Fruit fly (Drosophila melanogaster) whole organism, wandering third instar larva: ENCODE results near the gene foi.

Experiments used
- CG32264 ChIP-seq: fragments of 200-800 bp; sonication (Bioruptor generic); optimal IDR thresholded peaks from 2 replicates; lab custom pipeline; 2016; ENCODE audit warnings: missing biosample characterization, missing genetic modification characterization
- CG9705 ChIP-seq: fragments of 200-800 bp; sonication (Bioruptor generic); optimal IDR thresholded peaks from 2 replicates; lab custom pipeline; 2018; ENCODE audit warnings: missing biosample characterization, mild to moderate bottlenecking, missing genetic modification characterization
- Dif ChIP-seq: fragments of 200-275, 200-300 bp; sonication (Bioruptor generic); optimal IDR thresholded peaks from 2 replicates; lab custom pipeline; 2018; ENCODE audit warnings: missing biosample characterization, missing genetic modification characterization; ENCODE audit not compliant: partially characterized antibody
- GATAd ChIP-seq: sonication (Bioruptor generic); optimal IDR thresholded peaks from 2 replicates; lab custom pipeline; 2016; ENCODE audit warnings: missing biosample characterization, missing genetic modification characterization
- HLH106 ChIP-seq: fragments of 200-800 bp; optimal IDR thresholded peaks from 3 replicates; lab custom pipeline; 2019; ENCODE audit warnings: missing biosample characterization, mild to moderate bottlenecking, missing genetic modification characterization, moderate library complexity
- Hnf4 ChIP-seq: fragments of 200-800 bp; sonication (Bioruptor generic); optimal IDR thresholded peaks from 2 replicates; lab custom pipeline; 2016; ENCODE audit warnings: missing biosample characterization, mild to moderate bottlenecking, missing genetic modification characterization
- Hr78 ChIP-seq: fragments of >200 bp; optimal IDR thresholded peaks from 2 replicates; lab custom pipeline; 2017; ENCODE audit warnings: missing biosample characterization, missing genetic modification characterization
- Hr83 ChIP-seq: fragments of 200-300 bp; sonication (Bioruptor generic); optimal IDR thresholded peaks from 2 replicates; lab custom pipeline; 2016; ENCODE audit warnings: missing biosample characterization, mild to moderate bottlenecking, missing genetic modification characterization, moderate library complexity; ENCODE audit not compliant: poor library complexity, severe bottlenecking
- Mio ChIP-seq: sonication (Bioruptor generic); optimal IDR thresholded peaks from 2 replicates; lab custom pipeline; 2016; ENCODE audit warnings: missing biosample characterization, missing genetic modification characterization
- Myc ChIP-seq: fragments of >200 bp; optimal IDR thresholded peaks from 2 replicates; lab custom pipeline; 2017
- N ChIP-seq: fragments of >200 bp; optimal IDR thresholded peaks from 2 replicates; lab custom pipeline; 2018; ENCODE audit warnings: missing biosample characterization, missing external identifiers, missing genetic modification characterization
- OdsH ChIP-seq: fragments of 200-800 bp; sonication (Bioruptor generic); optimal IDR thresholded peaks from 2 replicates; lab custom pipeline; 2016; ENCODE audit warnings: missing biosample characterization, mild to moderate bottlenecking, missing genetic modification characterization
- Rel ChIP-seq, 2 experiments: fragments of 200-800 bp; sonication (Bioruptor generic) in 1 of 2; optimal IDR thresholded peaks; 2 replicates in 1 of 2; 3 replicates in 1 of 2; lab custom pipeline; 2016 to 2019; ENCODE audit warnings: mild to moderate bottlenecking in 2 of 2, missing biosample characterization in 2 of 2, missing genetic modification characterization in 2 of 2, moderate library complexity in 1 of 2
- Sp1 ChIP-seq: fragments of 200-800 bp; sonication (Bioruptor generic); optimal IDR thresholded peaks from 3 replicates; lab custom pipeline; 2019; ENCODE audit warnings: missing biosample characterization, mild to moderate bottlenecking, missing genetic modification characterization, moderate library complexity
- Vsx2 ChIP-seq: fragments of 200-300, 225-300 bp; sonication (Bioruptor generic); optimal IDR thresholded peaks from 2 replicates; lab custom pipeline; 2018; ENCODE audit warnings: missing biosample characterization, missing genetic modification characterization; ENCODE audit not compliant: partially characterized antibody
- br ChIP-seq: fragments of 200-800 bp; sonication (Bioruptor generic); optimal IDR thresholded peaks from 2 replicates; lab custom pipeline; 2016; ENCODE audit warnings: missing biosample characterization, missing genetic modification characterization
- brk ChIP-seq: fragments of 200-800 bp; sonication (Bioruptor generic); optimal IDR thresholded peaks from 2 replicates; lab custom pipeline; 2016; ENCODE audit warnings: missing biosample characterization, mild to moderate bottlenecking, missing genetic modification characterization
- dmrt93B ChIP-seq: fragments of 200-800 bp; sonication (Bioruptor generic); optimal IDR thresholded peaks from 2 replicates; lab custom pipeline; 2018; ENCODE audit warnings: missing biosample characterization, mild to moderate bottlenecking, missing genetic modification characterization
- dsf ChIP-seq: sonication (Bioruptor generic); optimal IDR thresholded peaks from 2 replicates; lab custom pipeline; 2016; ENCODE audit warnings: missing biosample characterization, missing genetic modification characterization, borderline replicate concordance
- ey ChIP-seq: fragments of 200-800 bp; sonication (Bioruptor generic); optimal IDR thresholded peaks from 2 replicates; lab custom pipeline; 2016; ENCODE audit warnings: missing biosample characterization, missing genetic modification characterization
- foxo ChIP-seq, 2 experiments: fragments of 200-800 bp; sonication (Bioruptor generic); optimal IDR thresholded peaks; 2 replicates in 1 of 2; 3 replicates in 1 of 2; lab custom pipeline; 2016 to 2017; ENCODE audit warnings: missing biosample characterization in 2 of 2, missing genetic modification characterization in 2 of 2
- fru ChIP-seq: fragments of 200-800 bp; sonication (Bioruptor generic); optimal IDR thresholded peaks from 3 replicates; lab custom pipeline; 2016; ENCODE audit warnings: missing biosample characterization, mild to moderate bottlenecking, missing genetic modification characterization
- h ChIP-seq: fragments of 200-800 bp; sonication (Bioruptor generic); optimal IDR thresholded peaks from 3 replicates; lab custom pipeline; 2016; ENCODE audit warnings: missing biosample characterization, mild to moderate bottlenecking, missing genetic modification characterization
- jim ChIP-seq: fragments of 175-275, 200-325 bp; sonication (Bioruptor generic); optimal IDR thresholded peaks from 2 replicates; lab custom pipeline; 2016; ENCODE audit warnings: missing biosample characterization, mild to moderate bottlenecking, missing genetic modification characterization
- lola ChIP-seq: fragments of >200 bp; optimal IDR thresholded peaks from 2 replicates; lab custom pipeline; 2017; ENCODE audit warnings: missing biosample characterization, missing genetic modification characterization
- pan ChIP-seq: fragments of >200 bp; optimal IDR thresholded peaks from 2 replicates; lab custom pipeline; 2017
- psq ChIP-seq: fragments of 200-800 bp; sonication (Bioruptor generic); optimal IDR thresholded peaks from 3 replicates; lab custom pipeline; 2017; ENCODE audit warnings: missing biosample characterization, mild to moderate bottlenecking, missing genetic modification characterization, moderate library complexity
- rgr ChIP-seq: fragments of 200-800 bp; sonication (Bioruptor generic); optimal IDR thresholded peaks from 3 replicates; lab custom pipeline; 2016; ENCODE audit warnings: missing biosample characterization, mild to moderate bottlenecking, missing genetic modification characterization
- sage ChIP-seq: fragments of 200-800 bp; sonication (Bioruptor generic); optimal IDR thresholded peaks from 2 replicates; lab custom pipeline; 2016; ENCODE audit warnings: missing biosample characterization, mild to moderate bottlenecking, missing genetic modification characterization
- sv ChIP-seq: fragments of 200-800 bp; sonication (Bioruptor generic); optimal IDR thresholded peaks from 3 replicates; lab custom pipeline; 2016; ENCODE audit warnings: missing biosample characterization, missing genetic modification characterization
- tai ChIP-seq: sonication (Bioruptor generic); optimal IDR thresholded peaks from 2 replicates; lab custom pipeline; 2016; ENCODE audit warnings: missing biosample characterization, missing genetic modification characterization
- usp ChIP-seq: fragments of >200 bp; optimal IDR thresholded peaks from 2 replicates; lab custom pipeline; 2017; ENCODE audit warnings: missing biosample characterization, missing genetic modification characterization
- woc ChIP-seq: sonication (Bioruptor generic); optimal IDR thresholded peaks from 2 replicates; lab custom pipeline; 2016; ENCODE audit warnings: missing biosample characterization, mild to moderate bottlenecking, missing genetic modification characterization

The foi gene

DNA sequence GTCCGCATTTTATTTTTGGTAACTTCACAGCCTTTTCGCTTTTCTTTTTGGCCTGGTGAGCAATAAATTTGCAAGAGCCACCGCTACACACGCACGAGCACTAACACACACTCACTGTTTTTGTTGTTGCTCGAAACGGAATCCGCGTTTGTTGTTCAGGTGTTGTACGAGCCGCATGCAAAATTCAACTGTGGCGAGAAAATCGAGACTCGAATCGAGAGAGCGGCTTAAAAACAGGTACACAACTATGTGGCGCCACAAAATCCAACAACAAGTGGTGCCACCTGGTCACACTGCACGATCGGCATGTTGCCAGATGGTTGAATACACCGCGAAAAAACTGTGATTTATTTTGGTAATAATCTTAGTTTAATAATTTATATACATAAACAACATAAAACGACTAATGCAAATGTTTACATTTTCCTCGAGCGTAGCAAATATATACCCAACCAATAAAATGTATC, 18.0 kb upstream of the foi start, which contains the start of gene CG43163:
TSS of gene CG43163 (minus strand) at position 172 of the 467 bp plus-strand sequence.
- TF ChIP-seq Mio (GFP tag; lab: Kevin White, UChicago) = no peak
- peak; percentile 16 for TF ChIP-seq jim
- no peak for TF ChIP-seq Hr78 (GFP tag; lab: Kevin White, UChicago)
- TF ChIP-seq ey = peak; percentile 56
- peak; percentile 49 for TF ChIP-seq sv (GFP tag; lab: Kevin White, UChicago)
- TF ChIP-seq OdsH (GFP tag; lab: Kevin White, UChicago) = peak; percentile 58
- TF ChIP-seq rgr (GFP tag; lab: Kevin White, UChicago) = peak; percentile 67
- peak; percentile 23 for TF ChIP-seq CG9705 (GFP tag; lab: Kevin White, UChicago)
- TF ChIP-seq Sp1 = peak; percentile 47
- no peak for TF ChIP-seq Vsx2 (GFP tag; lab: Kevin White, UChicago)
- peak; percentile 16 for TF ChIP-seq psq (GFP tag; lab: Kevin White, UChicago)
- no peak for TF ChIP-seq Hnf4
- no peak for TF ChIP-seq Myc (lab: Kevin White, UChicago)
- TF ChIP-seq N (GFP tag; lab: Kevin White, UChicago) = no peak
- no peak for TF ChIP-seq Rel (GFP tag; optimal IDR thresholded peaks at IDR 0.05; lab: Kevin White, UChicago)
- TF ChIP-seq Rel (tag; optimal IDR thresholded peaks at IDR 0.05; lab: Kevin White, UChicago) = peak; percentile 6
- TF ChIP-seq CG32264 = no peak
- TF ChIP-seq dmrt93B (GFP tag; lab: Kevin White, UChicago) = no peak
- TF ChIP-seq foxo (GFP tag; optimal IDR thresholded peaks at IDR 0.05; lab: Kevin White, UChicago) = peak in 1 of 2 experiments; percentile 72
- peak; percentile 78 for TF ChIP-seq Hr83 (GFP tag; lab: Kevin White, UChicago)
- peak; percentile 60 for TF ChIP-seq HLH106 (tag; lab: Kevin White, UChicago)
- no peak for TF ChIP-seq dsf (GFP tag; lab: Kevin White, UChicago)
- TF ChIP-seq GATAd (GFP tag; lab: Kevin White, UChicago) = no peak
- peak; percentile 41 for TF ChIP-seq Dif (GFP tag; lab: Kevin White, UChicago)
- TF ChIP-seq usp (GFP tag; lab: Kevin White, UChicago) = no peak

DNA sequence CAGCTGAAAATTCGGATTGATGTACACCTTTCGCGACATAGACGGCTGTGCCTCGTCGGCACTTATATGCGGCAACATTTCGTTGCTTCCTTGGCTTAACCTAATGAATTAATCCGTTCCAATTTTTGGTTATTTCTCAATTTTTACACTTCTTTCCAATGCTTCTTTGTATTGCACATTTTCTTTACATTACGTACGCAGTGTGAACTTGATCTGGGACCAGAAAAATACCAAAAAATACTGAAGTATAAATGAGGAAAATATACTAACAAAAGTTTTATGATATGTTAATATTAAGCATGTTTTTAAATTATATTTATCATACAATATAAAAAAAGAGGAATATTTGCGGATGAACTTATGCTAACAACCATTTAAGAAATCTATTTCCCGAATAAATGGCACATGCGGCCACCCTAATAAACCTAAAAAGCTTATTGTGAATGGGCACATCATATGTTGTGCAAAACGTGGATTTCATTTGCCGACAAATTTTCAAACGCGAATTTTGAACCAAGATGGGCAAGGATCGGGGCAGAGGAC, 15.4 kb upstream of the foi start, which contains the start of the genes ZC3H3 and Pus7:
TSS of gene ZC3H3 (minus strand) at position 197 of the 543 bp plus-strand sequence.
TSS of gene Pus7 (plus strand) at position 437 of the 543 bp plus-strand sequence.
- peak; percentile 33 for TF ChIP-seq psq (GFP tag; lab: Kevin White, UChicago)
- peak; percentile 3 for TF ChIP-seq HLH106 (tag; lab: Kevin White, UChicago)
- TF ChIP-seq foxo (GFP tag; optimal IDR thresholded peaks at IDR 0.05; lab: Kevin White, UChicago) = no peak
- TF ChIP-seq Sp1 = no peak
- TF ChIP-seq Mio (GFP tag; lab: Kevin White, UChicago) = no peak
- TF ChIP-seq Myc (lab: Kevin White, UChicago) = peak; percentile 35
- no peak for TF ChIP-seq tai (GFP tag; lab: Kevin White, UChicago)

DNA sequence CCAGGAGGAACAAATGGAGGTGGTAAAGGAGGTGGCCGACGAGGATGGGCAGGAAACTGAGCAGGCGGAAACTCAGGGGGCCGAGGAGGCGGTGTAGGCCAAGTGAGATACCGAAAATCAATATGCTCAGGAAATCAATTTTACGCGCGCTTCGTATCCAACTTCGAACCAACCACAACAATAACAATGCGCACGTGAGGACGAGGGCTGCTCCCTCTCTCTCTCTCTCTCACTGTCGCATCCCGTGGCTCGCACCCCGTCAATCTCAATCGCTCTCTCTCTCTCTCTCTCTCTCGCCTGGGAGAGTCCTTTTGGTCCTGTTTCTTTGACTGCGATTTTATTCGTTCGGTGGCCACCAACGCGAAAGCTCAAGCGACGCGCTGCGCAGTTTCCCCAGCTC, 12.6 kb upstream of the foi start, which contains the start of gene CG6765:
TSS of gene CG6765 (plus strand) at position 340 of the 400 bp plus-strand sequence.
- TF ChIP-seq Dif (GFP tag; lab: Kevin White, UChicago) = peak; percentile 46
- TF ChIP-seq tai (GFP tag; lab: Kevin White, UChicago) = no peak
- TF ChIP-seq usp (GFP tag; lab: Kevin White, UChicago) = no peak
- no peak for TF ChIP-seq Hr78 (GFP tag; lab: Kevin White, UChicago)

DNA sequence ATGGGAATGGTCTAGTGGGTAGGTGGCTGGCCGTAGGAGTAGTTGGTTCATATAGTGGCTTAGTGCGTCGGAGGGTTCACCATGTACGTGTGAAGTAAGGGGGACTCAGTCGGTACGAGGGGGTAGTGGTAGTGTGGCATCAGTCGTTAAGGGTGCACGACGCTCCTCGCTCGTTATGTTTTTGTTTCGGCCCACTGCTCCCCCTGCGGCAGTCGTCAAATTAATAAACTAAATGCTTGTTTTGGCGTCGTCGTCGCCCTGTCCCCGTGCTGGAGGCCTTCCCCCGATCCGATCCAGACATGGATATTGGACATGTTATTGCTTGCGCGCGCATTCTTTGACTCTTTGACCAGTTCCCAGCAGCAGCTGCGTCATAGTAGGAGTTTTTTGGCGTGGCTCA, 11.8 kb upstream of the foi start:
- TF ChIP-seq Vsx2 (GFP tag; lab: Kevin White, UChicago) (no peak), fru (no peak), Hr78 (GFP tag; lab: Kevin White, UChicago) (no peak), sv (GFP tag; lab: Kevin White, UChicago) (no peak), pan (lab: Kevin White, UChicago) (no peak), rgr (GFP tag; lab: Kevin White, UChicago) (no peak), br (GFP tag; lab: Kevin White, UChicago) (no peak), CG9705 (GFP tag; lab: Kevin White, UChicago) (no peak), woc (GFP tag; lab: Kevin White, UChicago) (no peak), h (GFP tag; lab: Kevin White, UChicago) (no peak), CG32264 (no peak), dsf (GFP tag; lab: Kevin White, UChicago) (no peak), dmrt93B (GFP tag; lab: Kevin White, UChicago) (no peak), sage (GFP tag; lab: Kevin White, UChicago) (no peak), tai (GFP tag; lab: Kevin White, UChicago) (no peak), brk (GFP tag; lab: Kevin White, UChicago) (no peak), lola (GFP tag; lab: Kevin White, UChicago) (no peak)
